Worm (Caenorhabditis elegans): ENCODE data around the gene ZK616.2.

The ZK616.2 gene

ce11 chrIV:5364135-5364609, 33.5 kb upstream of the ZK616.2 start, which contains the start of the genes hda-6 and F41H10.4:
Gene hda-6 (minus strand): TSS chrIV:5364306.
Gene F41H10.4 (plus strand): TSS chrIV:5364559.
- TF ChIP-seq lin-13 (tag; optimal IDR thresholded peaks at IDR 0.05) (peak; percentile 70), sem-2 (GFP tag; optimal IDR thresholded peaks at IDR 0.05) (no peak), lsy-2 (tag; optimal IDR thresholded peaks at IDR 0.05) (peak; percentile 61), mls-2 (tag; optimal IDR thresholded peaks at IDR 0.05) (no peak), mep-1 (tag; optimal IDR thresholded peaks at IDR 0.05) (peak; percentile 29), nhr-237 (tag; optimal IDR thresholded peaks at IDR 0.05) (peak; percentile 4), mab-5 (tag; optimal IDR thresholded peaks at IDR 0.05) (no peak), ces-1 (GFP tag; optimal IDR thresholded peaks at IDR 0.05) (no peak)

ce11 chrIV:5366567-5366966, 31.1 kb upstream of the ZK616.2 start, which contains the start of gene sand-1:
Gene sand-1 (plus strand): TSS chrIV:5366867.
- TF ChIP-seq elt-1 (tag; optimal IDR thresholded peaks at IDR 0.05; ENCODE audit: borderline replicate concordance, insufficient read depth), result no peak
- TF ChIP-seq elt-3 (tag; optimal IDR thresholded peaks at IDR 0.05), result no peak
- TF ChIP-seq cnd-1 (tag; optimal IDR thresholded peaks at IDR 0.05), result no peak
- no peak for TF ChIP-seq sem-2 (GFP tag; optimal IDR thresholded peaks at IDR 0.05)

ce11 chrIV:5367899-5368298, 29.7 kb upstream of the ZK616.2 start:
- TF ChIP-seq ham-2 (GFP tag; optimal IDR thresholded peaks at IDR 0.05), result no peak
- TF ChIP-seq elt-3 (tag; optimal IDR thresholded peaks at IDR 0.05), result no peak
- TF ChIP-seq ztf-11 (tag; optimal IDR thresholded peaks at IDR 0.05), result no peak
- no peak for TF ChIP-seq ceh-83 (GFP tag; optimal IDR thresholded peaks at IDR 0.05)
- TF ChIP-seq nhr-12 (tag; optimal IDR thresholded peaks at IDR 0.05), result no peak
- no peak for TF ChIP-seq sptf-1 (tag; optimal IDR thresholded peaks at IDR 0.05)
- TF ChIP-seq unc-39 (tag; optimal IDR thresholded peaks at IDR 0.05), result no peak
- no peak for TF ChIP-seq mep-1 (tag; optimal IDR thresholded peaks at IDR 0.05)
- TF ChIP-seq nhr-28 (tag; optimal IDR thresholded peaks at IDR 0.05), result no peak
- no peak for TF ChIP-seq lin-32 (GFP tag; optimal IDR thresholded peaks at IDR 0.05)
- TF ChIP-seq snpc-4 (tag; optimal IDR thresholded peaks at IDR 0.05), result no peak
- no peak for TF ChIP-seq ceh-39 (tag; optimal IDR thresholded peaks at IDR 0.05)
- no peak for TF ChIP-seq nhr-237 (tag; optimal IDR thresholded peaks at IDR 0.05)
- TF ChIP-seq mab-5 (tag; optimal IDR thresholded peaks at IDR 0.05), result no peak
- no peak for TF ChIP-seq tbx-8 (GFP tag; optimal IDR thresholded peaks at IDR 0.05)
- TF ChIP-seq hlh-1 (tag; optimal IDR thresholded peaks at IDR 0.05), result no peak
- TF ChIP-seq lin-13 (tag; optimal IDR thresholded peaks at IDR 0.05), result no peak
- TF ChIP-seq elt-1 (tag; optimal IDR thresholded peaks at IDR 0.05; ENCODE audit: borderline replicate concordance, insufficient read depth), result no peak

ce11 chrIV:5368860-5369259, 28.8 kb upstream of the ZK616.2 start:
- TF ChIP-seq snpc-4 (tag; optimal IDR thresholded peaks at IDR 0.05) (no peak), ham-2 (GFP tag; optimal IDR thresholded peaks at IDR 0.05) (peak; percentile 71), ces-1 (GFP tag; optimal IDR thresholded peaks at IDR 0.05) (peak; percentile 43), sptf-1 (tag; optimal IDR thresholded peaks at IDR 0.05) (no peak), mls-2 (tag; optimal IDR thresholded peaks at IDR 0.05) (no peak), nhr-2 (tag; optimal IDR thresholded peaks at IDR 0.05) (no peak), flh-1 (GFP tag; optimal IDR thresholded peaks at IDR 0.05) (no peak), mep-1 (tag; optimal IDR thresholded peaks at IDR 0.05) (no peak)

ce11 chrIV:5369414-5369813, 28.2 kb upstream of the ZK616.2 start, which contains the start of gene F41H10.3:
Gene F41H10.3 (plus strand): TSS chrIV:5369801.
- TF ChIP-seq drap-1 (GFP tag; optimal IDR thresholded peaks at IDR 0.05) (no peak), elt-1 (tag; optimal IDR thresholded peaks at IDR 0.05; ENCODE audit: borderline replicate concordance, insufficient read depth) (no peak)

ce11 chrIV:5370914-5371313, 26.7 kb upstream of the ZK616.2 start:
- TF ChIP-seq unc-120 (tag; optimal IDR thresholded peaks at IDR 0.05; ENCODE audit: poor library complexity, severe bottlenecking) (peak; percentile 43), M03D4.4 (tag; optimal IDR thresholded peaks at IDR 0.05) (peak; percentile 79), ztf-11 (tag; optimal IDR thresholded peaks at IDR 0.05) (no peak), nhr-237 (tag; optimal IDR thresholded peaks at IDR 0.05) (peak; percentile 65), mep-1 (tag; optimal IDR thresholded peaks at IDR 0.05) (peak; percentile 68), nhr-76 (tag; optimal IDR thresholded peaks at IDR 0.05) (no peak), ceh-39 (tag; optimal IDR thresholded peaks at IDR 0.05) (peak; percentile 6), snpc-4 (tag; optimal IDR thresholded peaks at IDR 0.05) (no peak), flh-1 (GFP tag; optimal IDR thresholded peaks at IDR 0.05) (no peak), pha-4 (tag; optimal IDR thresholded peaks at IDR 0.05) (no peak), ceh-43 (GFP tag; optimal IDR thresholded peaks at IDR 0.05) (peak; percentile 0), sptf-1 (tag; optimal IDR thresholded peaks at IDR 0.05) (peak; percentile 71), lsy-2 (tag; optimal IDR thresholded peaks at IDR 0.05) (peak; percentile 54), elt-3 (tag; optimal IDR thresholded peaks at IDR 0.05) (no peak), unc-39 (tag; optimal IDR thresholded peaks at IDR 0.05) (no peak), ces-1 (GFP tag; optimal IDR thresholded peaks at IDR 0.05) (peak; percentile 20)

All from whole organism, mixed stage, embryonic.